Fruit fly (Drosophila melanogaster): ENCODE results near the gene CG7131.

CG7131 gene

dm6 chr3R:18295262-18295944 is 6.8 kb upstream of the CG7131 start (continued):
- TF ChIP-seq Hand (GFP tag; optimal IDR thresholded peaks at IDR 0.05) (no peak), yki (optimal IDR thresholded peaks at IDR 0.05) (no peak), CG18262 (tag; optimal IDR thresholded peaks at IDR 0.05) (peak; percentile 22), MESR4 (GFP tag; optimal IDR thresholded peaks at IDR 0.05) (no peak), CG2875 (GFP tag; optimal IDR thresholded peaks at IDR 0.05) (no peak), CG31224 (GFP tag; IDR thresholded peaks at IDR 0.05) (no peak), Hsf (GFP tag; optimal IDR thresholded peaks at IDR 0.05) (peak; percentile 5), PHDP (tag; optimal IDR thresholded peaks at IDR 0.05) (peak; percentile 5), mirr (GFP tag; optimal IDR thresholded peaks at IDR 0.05) (no peak), CG16863 (GFP tag; optimal IDR thresholded peaks at IDR 0.05) (no peak), gfzf (GFP tag; optimal IDR thresholded peaks at IDR 0.05) (no peak), Sox102F (GFP tag; optimal IDR thresholded peaks at IDR 0.05) (peak; percentile 61), pan (optimal IDR thresholded peaks at IDR 0.05) (no peak), pan (GFP tag; optimal IDR thresholded peaks at IDR 0.05 in 1 of 2, IDR thresholded peaks at IDR 0.05 in 1 of 2) (no peak), CG10321 (GFP tag; IDR thresholded peaks at IDR 0.05) (no peak), Atf6 (GFP tag; IDR thresholded peaks at IDR 0.05) (no peak), vvl (GFP tag; IDR thresholded peaks at IDR 0.05) (no peak), CG4424 (GFP tag; optimal IDR thresholded peaks at IDR 0.05) (no peak), lab (GFP tag; optimal IDR thresholded peaks at IDR 0.05) (peak; percentile 26), ATbp (GFP tag; optimal IDR thresholded peaks at IDR 0.05) (no peak), oc (tag; optimal IDR thresholded peaks at IDR 0.05) (no peak), CG6854 (GFP tag; optimal IDR thresholded peaks at IDR 0.05) (no peak), grau (tag; optimal IDR thresholded peaks at IDR 0.05) (peak; percentile 23), hb (GFP tag; IDR thresholded peaks at IDR 0.05; ENCODE audit: partially characterized antibody) (peak; percentile 58; the same call in 1 of the 3 replicates), insv (GFP tag; optimal IDR thresholded peaks at IDR 0.05) (no peak), her (GFP tag; optimal IDR thresholded peaks at IDR 0.05) (no peak), dmrt99B (tag; optimal IDR thresholded peaks at IDR 0.05) (peak; percentile 28), bsh (GFP tag; optimal IDR thresholded peaks at IDR 0.05) (peak in 1 of 2 experiments; percentile 18), CG17361 (GFP tag; IDR thresholded peaks at IDR 0.05) (peak; percentile 45; the same call in 2 of the 3 replicates), Ptx1 (GFP tag; IDR thresholded peaks at IDR 0.05) (no peak), CG33557 (GFP tag; optimal IDR thresholded peaks at IDR 0.05) (no peak), HLH4C (GFP tag; IDR thresholded peaks at IDR 0.05; ENCODE audit: partially characterized antibody) (peak; percentile 59), lmd (GFP tag; IDR thresholded peaks at IDR 0.05) (no peak), CG2199 (GFP tag; IDR thresholded peaks at IDR 0.05) (no peak), tll (GFP tag; optimal IDR thresholded peaks at IDR 0.05) (no peak), usp (GFP tag; optimal IDR thresholded peaks at IDR 0.05) (no peak), CG5180 (GFP tag; optimal IDR thresholded peaks at IDR 0.05) (no peak), Dek (tag; optimal IDR thresholded peaks at IDR 0.05) (no peak), ap (GFP tag; IDR thresholded peaks at IDR 0.05) (no peak), pfk (GFP tag; optimal IDR thresholded peaks at IDR 0.05) (no peak), Hr51 (GFP tag; optimal IDR thresholded peaks at IDR 0.05) (peak in 1 of 2 experiments; percentile 63), CG7839 (tag; optimal IDR thresholded peaks at IDR 0.05) (peak; percentile 24), CG15269 (tag; optimal IDR thresholded peaks at IDR 0.05) (peak; percentile 50), CG16813 (GFP tag; IDR thresholded peaks at IDR 0.05; ENCODE audit: partially characterized antibody) (peak; percentile 50; the same call in 2 of the 3 replicates), CG10267 (tag; optimal IDR thresholded peaks at IDR 0.05) (peak; percentile 8), CG30403 (GFP tag; optimal IDR thresholded peaks at IDR 0.05) (peak; percentile 22), chinmo (GFP tag; IDR thresholded peaks at IDR 0.05; ENCODE audit: partially characterized antibody) (no peak), cg (GFP tag; optimal IDR thresholded peaks at IDR 0.05) (no peak), Lim3 (GFP tag; IDR thresholded peaks at IDR 0.05) (no peak)

Data from whole organism, embryonic.